Worm (Caenorhabditis elegans) whole organism, young adult: ENCODE results near the gene F09C6.14.

Experiments used
- B0336.3 ChIP-seq: fragments of 200-800 bp; sonication (Bioruptor generic); IDR thresholded peaks from 2 replicates; pipeline ENCODE4 v1.3.6; 2022; ENCODE audit warnings: missing genetic modification characterization, missing compliant biosample characterization
- C06A6.2 ChIP-seq: fragments of 200-800 bp; sonication (Bioruptor generic); conservative IDR thresholded peaks from 2 replicates; pipeline ENCODE4 v1.3.6; 2022; ENCODE audit warnings: missing genetic modification characterization, missing compliant biosample characterization
- C17E4.6 ChIP-seq: fragments of 200-800 bp; sonication (Bioruptor generic); IDR thresholded peaks from 2 replicates; pipeline ENCODE4 v1.3.6; 2022; ENCODE audit warnings: missing genetic modification reagents, missing genetic modification characterization, missing compliant biosample characterization
- F22D6.2 ChIP-seq: sonication (generic microtip); optimal IDR thresholded peaks from 2 replicates; lab custom pipeline; 2016; ENCODE audit warnings: mild to moderate bottlenecking, missing genetic modification characterization, missing compliant biosample characterization
- F33H1.4 ChIP-seq: fragments of 200-800 bp; sonication (Bioruptor generic); IDR thresholded peaks from 2 replicates; pipeline ENCODE4 v1.3.6; 2022; ENCODE audit warnings: missing genetic modification reagents, missing genetic modification characterization, missing compliant biosample characterization
- F37B4.10 ChIP-seq: fragments of 200-800 bp; sonication (Bioruptor generic); IDR thresholded peaks from 2 replicates; pipeline ENCODE4 v1.3.6; 2022; ENCODE audit warnings: missing genetic modification characterization, missing compliant biosample characterization
- F49E8.2 ChIP-seq: sonication (generic microtip); optimal IDR thresholded peaks from 3 replicates; lab custom pipeline; 2017; ENCODE audit warnings: missing genetic modification characterization, mild to moderate bottlenecking, missing compliant biosample characterization, antibody characterized with exemption, moderate library complexity; ENCODE audit not compliant: insufficient read depth
- F52B5.7 ChIP-seq: sonication (generic microtip); optimal IDR thresholded peaks from 2 replicates; lab custom pipeline; 2016; ENCODE audit warnings: mild to moderate bottlenecking, missing genetic modification characterization, missing compliant biosample characterization
- F55B11.4 ChIP-seq: sonication (generic microtip); optimal IDR thresholded peaks from 2 replicates; lab custom pipeline; 2016; ENCODE audit warnings: missing compliant biosample characterization, missing genetic modification characterization, borderline replicate concordance; ENCODE audit not compliant: insufficient read depth
- K12H6.12 ChIP-seq: fragments of 200-800 bp; sonication (Bioruptor generic); optimal IDR thresholded peaks from 2 replicates; lab custom pipeline; 2018; ENCODE audit warnings: mild to moderate bottlenecking, missing genetic modification characterization, missing compliant biosample characterization
- Y95B8A.8 ChIP-seq: fragments of 200-800 bp; sonication (Bioruptor generic); IDR thresholded peaks from 2 replicates; pipeline ENCODE4 v1.3.6; 2022; ENCODE audit warnings: missing genetic modification reagents, missing genetic modification characterization, missing compliant biosample characterization
- atf-7 ChIP-seq: sonication (generic microtip); optimal IDR thresholded peaks from 2 replicates; lab custom pipeline; 2017; ENCODE audit warnings: mild to moderate bottlenecking, missing genetic modification characterization, missing compliant biosample characterization
- attf-3 ChIP-seq: fragments of 200-800 bp; sonication (Bioruptor generic); conservative IDR thresholded peaks from 2 replicates; pipeline ENCODE4 v1.3.6; 2022; ENCODE audit warnings: missing genetic modification reagents, missing genetic modification characterization, missing compliant biosample characterization
- bed-1 ChIP-seq: fragments of 200-800 bp; sonication (Bioruptor generic); IDR thresholded peaks from 2 replicates; pipeline ENCODE4 v1.3.6; 2022; ENCODE audit warnings: missing genetic modification reagents, missing genetic modification characterization, missing compliant biosample characterization
- cebp-1 ChIP-seq, 2 experiments: fragments of 200-800 bp in 1 of 2; sonication (Bioruptor generic) in 1 of 2; sonication (generic microtip) in 1 of 2; IDR thresholded peaks in 1 of 2; optimal IDR thresholded peaks in 1 of 2; 2 replicates each; pipeline versions ENCODE4 v1.3.6 to Lab custom; 2017 to 2022; ENCODE audit warnings: missing compliant biosample characterization in 2 of 2, missing genetic modification characterization in 2 of 2, mild to moderate bottlenecking in 1 of 2, missing genetic modification reagents in 1 of 2, moderate library complexity in 1 of 2
- ceh-27 ChIP-seq: fragments of 200-800 bp; sonication (Bioruptor generic); optimal IDR thresholded peaks from 2 replicates; lab custom pipeline; 2018; ENCODE audit warnings: mild to moderate bottlenecking, missing genetic modification characterization, moderate library complexity, missing compliant biosample characterization
- ceh-79 ChIP-seq: sonication (generic microtip); optimal IDR thresholded peaks from 2 replicates; lab custom pipeline; 2017; ENCODE audit warnings: mild to moderate bottlenecking, missing genetic modification characterization, missing compliant biosample characterization
- egl-18 ChIP-seq: fragments of 200-800 bp; sonication (Bioruptor generic); IDR thresholded peaks from 2 replicates; pipeline ENCODE4 v1.3.6; 2022; ENCODE audit warnings: missing genetic modification reagents, missing genetic modification characterization, missing compliant biosample characterization
- fkh-3 ChIP-seq: sonication (generic microtip); optimal IDR thresholded peaks from 2 replicates; lab custom pipeline; 2016; ENCODE audit warnings: mild to moderate bottlenecking, missing genetic modification characterization, missing compliant biosample characterization
- madf-8 ChIP-seq: fragments of 200-800 bp; sonication (Bioruptor generic); conservative IDR thresholded peaks from 2 replicates; pipeline ENCODE4 v1.3.6; 2022; ENCODE audit warnings: missing genetic modification reagents, missing genetic modification characterization, missing compliant biosample characterization
- mes-4 ChIP-seq: sonication (generic microtip); optimal IDR thresholded peaks from 2 replicates; lab custom pipeline; 2016; ENCODE audit warnings: missing genotype, missing genetic modification characterization, missing compliant biosample characterization
- nhr-120 ChIP-seq: fragments of 200-800 bp; sonication (Bioruptor generic); IDR thresholded peaks from 2 replicates; pipeline ENCODE4 v1.3.6; 2022; ENCODE audit warnings: missing genetic modification characterization, missing compliant biosample characterization
- nhr-27 ChIP-seq: fragments of 200-800 bp; sonication (Bioruptor generic); optimal IDR thresholded peaks from 2 replicates; lab custom pipeline; 2018; ENCODE audit warnings: mild to moderate bottlenecking, missing genetic modification characterization, moderate library complexity, missing compliant biosample characterization
- nhr-80 ChIP-seq: sonication (generic microtip); optimal IDR thresholded peaks from 2 replicates; lab custom pipeline; 2016; ENCODE audit warnings: missing genetic modification characterization, missing compliant biosample characterization
- pbrm-1 ChIP-seq: fragments of 200-800 bp; sonication (Bioruptor generic); IDR thresholded peaks from 2 replicates; pipeline ENCODE4 v1.3.6; 2022; ENCODE audit warnings: missing genetic modification reagents, missing genetic modification characterization, missing compliant biosample characterization
- repo-1 ChIP-seq: sonication (generic microtip); optimal IDR thresholded peaks from 2 replicates; lab custom pipeline; 2017; ENCODE audit warnings: mild to moderate bottlenecking, missing genetic modification characterization, missing compliant biosample characterization
- snpc-4 ChIP-seq, 5 experiments: fragments of 150-350 bp in 1 of 5; sonication (generic microtip) in 4 of 5; optimal IDR thresholded peaks; 2 replicates each; lab custom pipeline; 2014 to 2018; ENCODE audit warnings: missing genetic modification characterization in 5 of 5, missing biosample characterization in 3 of 5, antibody characterized with exemption in 2 of 5, mild to moderate bottlenecking in 2 of 5, missing compliant biosample characterization in 2 of 5, missing genotype in 2 of 5, moderate library complexity in 2 of 5, missing genetic modification reagents in 1 of 5
- tlf-1 ChIP-seq: fragments of 200-800 bp; sonication (Bioruptor generic); optimal IDR thresholded peaks from 2 replicates; lab custom pipeline; 2018; ENCODE audit warnings: mild to moderate bottlenecking, missing genetic modification characterization, missing compliant biosample characterization
- unc-62 ChIP-seq: fragments of 150-350 bp; optimal IDR thresholded peaks from 2 replicates; lab custom pipeline; 2014; ENCODE audit warnings: missing biosample characterization, missing genetic modification reagents, missing genetic modification characterization
- zfh-2 ChIP-seq: fragments of 200-800 bp; sonication (Bioruptor generic); conservative IDR thresholded peaks from 2 replicates; pipeline ENCODE4 v1.3.6; 2022; ENCODE audit warnings: missing genetic modification reagents, missing genetic modification characterization, missing compliant biosample characterization
- ztf-25 ChIP-seq: fragments of 200-800 bp; sonication (Bioruptor generic); IDR thresholded peaks from 2 replicates; pipeline ENCODE4 v1.3.6; 2022; ENCODE audit warnings: missing genetic modification reagents, missing genetic modification characterization, missing compliant biosample characterization
- ztf-28 ChIP-seq: fragments of 200-800 bp; sonication (Bioruptor generic); IDR thresholded peaks from 2 replicates; pipeline ENCODE4 v1.3.6; 2022; ENCODE audit warnings: missing genetic modification reagents, missing genetic modification characterization, missing compliant biosample characterization

Gene F09C6.14

ce11 chrV:16840283-16840682 is 40.5 kb upstream of the F09C6.14 start:
- TF ChIP-seq nhr-80 (tag; lab: Kevin White, UChicago) (peak; percentile 72), K12H6.12 (no peak), F37B4.10 (no peak), unc-62 (GFP tag; lab: Kevin White, UChicago) (no peak), C06A6.2 (GFP tag; lab: Robert Waterston, UW) (no peak), zfh-2 (GFP tag; lab: Robert Waterston, UW) (no peak), nhr-120 (no peak), tlf-1 (GFP tag; lab: Kevin White, UChicago) (no peak)

- no peak for TF ChIP-seq F33H1.4 (GFP tag; lab: Robert Waterston, UW)
- no peak for TF ChIP-seq fkh-3 (tag; lab: Kevin White, UChicago)
- no peak for TF ChIP-seq ceh-79 (tag; lab: Kevin White, UChicago)
- no peak for TF ChIP-seq nhr-27 (tag; lab: Kevin White, UChicago)
- no peak for TF ChIP-seq madf-8
- TF ChIP-seq F49E8.2 (tag; lab: Kevin White, UChicago) = no peak
- TF ChIP-seq C17E4.6 = no peak
- TF ChIP-seq bed-1 (GFP tag; lab: Robert Waterston, UW) = no peak
- no peak for TF ChIP-seq atf-7 (tag; lab: Kevin White, UChicago)
- no peak for TF ChIP-seq Y95B8A.8 (GFP tag; lab: Robert Waterston, UW)
- TF ChIP-seq mes-4 (tag; lab: Kevin White, UChicago) = no peak
- no peak for TF ChIP-seq pbrm-1 (GFP tag; lab: Robert Waterston, UW)
- no peak for TF ChIP-seq ztf-28 (GFP tag; lab: Robert Waterston, UW)
- TF ChIP-seq egl-18 (GFP tag; lab: Robert Waterston, UW) = no peak
- no peak for TF ChIP-seq cebp-1 (GFP tag; IDR thresholded peaks at IDR 0.05; lab: Robert Waterston, UW)
- TF ChIP-seq cebp-1 (tag; optimal IDR thresholded peaks at IDR 0.05; lab: Kevin White, UChicago) = no peak
- TF ChIP-seq F22D6.2 (tag; lab: Kevin White, UChicago) = no peak
- TF ChIP-seq, all 124 proteins: peak for 0
Observed at ce11 chrV:16840961-16841360, 39.8 kb upstream of the F09C6.14 start, which contains the start of gene clec-40. TSS of gene clec-40 (minus strand) at chrV:16841061.

ce11 chrV:16842941-16843340 is 37.8 kb upstream of the F09C6.14 start, which contains the start of gene clec-25:
TSS of gene clec-25 (plus strand) at chrV:16843241.
- TF ChIP-seq snpc-4 (GFP tag; optimal IDR thresholded peaks at IDR 0.05; lab: Kevin White, UChicago) (no peak), snpc-4 (tag; optimal IDR thresholded peaks at IDR 0.05; lab: Kevin White, UChicago) (no peak), repo-1 (tag; lab: Kevin White, UChicago) (no peak), ztf-25 (no peak), F52B5.7 (tag; lab: Kevin White, UChicago) (no peak), fkh-3 (tag; lab: Kevin White, UChicago) (no peak), attf-3 (GFP tag; lab: Robert Waterston, UW) (no peak), B0336.3 (GFP tag; lab: Robert Waterston, UW) (no peak), ceh-27 (no peak)

ce11 chrV:16848498-16848897 is 32.3 kb upstream of the F09C6.14 start, which contains the start of the genes clec-36 and clec-26:
TSS of gene clec-36 (minus strand) at chrV:16848598.
TSS of gene clec-26 (plus strand) at chrV:16848611.
- TF ChIP-seq F55B11.4 (tag; lab: Kevin White, UChicago) (no peak), nhr-80 (tag; lab: Kevin White, UChicago) (peak; percentile 18)
